Fruit fly (Drosophila melanogaster) whole organism, embryonic: ENCODE results near the gene Jhbp3.

Experiments
- Awh ChIP-seq: fragments of 200-800 bp; sonication (Bioruptor generic); IDR thresholded peaks from 2 replicates; pipeline ENCODE4, ENCODE4 v1.3.6; 2022; ENCODE audit warnings: missing biosample characterization, missing genetic modification characterization
- CG10321 ChIP-seq: fragments of 200-800 bp; sonication (Bioruptor generic); IDR thresholded peaks from 2 replicates; pipeline ENCODE4 v1.3.6; 2022; ENCODE audit warnings: missing biosample characterization, missing genetic modification characterization
- CG11504 ChIP-seq: fragments of 200-800 bp; sonication (Bioruptor generic); optimal IDR thresholded peaks from 3 replicates; lab custom pipeline; 2019; ENCODE audit warnings: missing biosample characterization, mild to moderate bottlenecking, missing genetic modification characterization, moderate library complexity
- CG12769 ChIP-seq: fragments of 200-800 bp; sonication (Bioruptor generic); optimal IDR thresholded peaks from 2 replicates; lab custom pipeline; 2019; ENCODE audit warnings: missing biosample characterization, mild to moderate bottlenecking, missing genetic modification characterization, moderate library complexity
- CG13894 ChIP-seq: fragments of 200-800 bp; sonication (Bioruptor generic); optimal IDR thresholded peaks from 3 replicates; lab custom pipeline; 2018; ENCODE audit warnings: missing biosample characterization, mild to moderate bottlenecking, missing genetic modification characterization, moderate library complexity
- CG14667 ChIP-seq: fragments of 200-800 bp; sonication (Bioruptor generic); IDR thresholded peaks from 2 replicates; pipeline ENCODE4 v1.3.6; 2022; ENCODE audit warnings: missing biosample characterization, missing genetic modification characterization
- CG1832 ChIP-seq: fragments of 200-800 bp; sonication (Bioruptor generic); optimal IDR thresholded peaks from 2 replicates; lab custom pipeline; 2017; ENCODE audit warnings: missing biosample characterization, mild to moderate bottlenecking, missing genetic modification characterization, inconsistent platforms
- CG2202 ChIP-seq: fragments of 200-800 bp; sonication (Bioruptor generic); optimal IDR thresholded peaks from 2 replicates; lab custom pipeline; 2018; ENCODE audit warnings: missing biosample characterization, mild to moderate bottlenecking, missing genetic modification characterization
- CG32532 ChIP-seq: fragments of 200-800 bp; sonication (Bioruptor generic); IDR thresholded peaks from 2 replicates; pipeline ENCODE4 v1.3.6; 2022; ENCODE audit warnings: missing biosample characterization, missing genetic modification characterization
- CG4707 ChIP-seq: fragments of 200-800 bp; sonication (Bioruptor generic); optimal IDR thresholded peaks from 2 replicates; lab custom pipeline; 2018; ENCODE audit warnings: missing biosample characterization, mild to moderate bottlenecking, missing genetic modification characterization, moderate library complexity
- Chrac-16 ChIP-seq: fragments of 200-800 bp; sonication (Bioruptor generic); optimal IDR thresholded peaks from 3 replicates; lab custom pipeline; 2016; ENCODE audit warnings: missing biosample characterization, missing genetic modification characterization
- Deaf1 ChIP-seq: fragments of 200-800 bp; optimal IDR thresholded peaks from 3 replicates; lab custom pipeline; 2019; ENCODE audit warnings: missing biosample characterization, mild to moderate bottlenecking, missing genetic modification characterization, moderate library complexity
- Dp ChIP-seq: fragments of 200-800 bp; sonication (Bioruptor generic); optimal IDR thresholded peaks from 2 replicates; lab custom pipeline; 2018; ENCODE audit warnings: missing biosample characterization, mild to moderate bottlenecking, missing genetic modification characterization, moderate library complexity
- Hey ChIP-seq: fragments of 200-800 bp; sonication (Bioruptor generic); optimal IDR thresholded peaks from 3 replicates; lab custom pipeline; 2018; ENCODE audit warnings: missing biosample characterization, mild to moderate bottlenecking, missing genetic modification characterization
- Med ChIP-seq: fragments of 200-800 bp; sonication (Bioruptor generic); peaks from one replicate; lab custom pipeline; 2016; ENCODE audit warnings: missing biosample characterization, missing genetic modification characterization, mild to moderate bottlenecking, inconsistent platforms, moderate library complexity
- Optix ChIP-seq: fragments of 200-800 bp; sonication (Bioruptor generic); IDR thresholded peaks from 3 replicates; pipeline ENCODE4 v1.3.6; 2022; ENCODE audit warnings: missing biosample characterization, missing genetic modification characterization
- Trl ChIP-seq, 3 experiments: fragments of >200 bp in 2 of 3; fragments of 200-800 bp in 1 of 3; sonication (Bioruptor generic) in 1 of 3; optimal IDR thresholded peaks; 2 replicates in 1 of 3; 3 replicates in 2 of 3; lab custom pipeline; 2016 to 2017; ENCODE audit warnings: missing biosample characterization in 1 of 3, missing genetic modification characterization in 1 of 3
- ab ChIP-seq: fragments of 200-800 bp; sonication (Bioruptor generic); optimal IDR thresholded peaks from 2 replicates; lab custom pipeline; 2016; ENCODE audit warnings: missing biosample characterization, missing genetic modification characterization
- ac ChIP-seq: fragments of 200-800 bp; sonication (Bioruptor generic); optimal IDR thresholded peaks from 3 replicates; lab custom pipeline; 2017; ENCODE audit warnings: missing biosample characterization, mild to moderate bottlenecking, missing genetic modification characterization
- br ChIP-seq: fragments of >200 bp; optimal IDR thresholded peaks from 2 replicates; lab custom pipeline; 2017
- cg ChIP-seq: fragments of 200-800 bp; sonication (Bioruptor generic); optimal IDR thresholded peaks from 3 replicates; lab custom pipeline; 2019; ENCODE audit warnings: missing biosample characterization, mild to moderate bottlenecking, missing genetic modification characterization, moderate library complexity
- crol ChIP-seq: fragments of 200-800 bp; sonication (Bioruptor generic); IDR thresholded peaks from 2 replicates; pipeline ENCODE4 v1.3.6; 2022; ENCODE audit warnings: missing biosample characterization, missing genetic modification characterization
- cwo ChIP-seq: fragments of 200-800 bp; sonication (Bioruptor generic); optimal IDR thresholded peaks from 3 replicates; lab custom pipeline; 2017; ENCODE audit warnings: missing biosample characterization, missing genetic modification characterization, mild to moderate bottlenecking, moderate library complexity, missing genetic modification reagents
- ems ChIP-seq: fragments of 200-800 bp; sonication (Bioruptor generic); optimal IDR thresholded peaks from 3 replicates; lab custom pipeline; 2016; ENCODE audit warnings: missing biosample characterization, missing genetic modification characterization
- en ChIP-seq: fragments of 200-800 bp; sonication (Bioruptor generic); optimal IDR thresholded peaks from 2 replicates; lab custom pipeline; 2016; ENCODE audit warnings: missing biosample characterization, missing genetic modification characterization
- h ChIP-seq: fragments of >200 bp; optimal IDR thresholded peaks from 2 replicates; lab custom pipeline; 2017
- hbn ChIP-seq: fragments of 200-800 bp; sonication (Bioruptor generic); IDR thresholded peaks from 2 replicates; pipeline ENCODE4 v1.3.6; 2022; ENCODE audit warnings: missing biosample characterization, missing genetic modification characterization; ENCODE audit not compliant: partially characterized antibody
- inv ChIP-seq: fragments of 200-800 bp; sonication (Bioruptor generic); IDR thresholded peaks from 2 replicates; pipeline ENCODE4 v1.3.6; 2022; ENCODE audit warnings: missing biosample characterization, missing genetic modification characterization; ENCODE audit not compliant: partially characterized antibody
- lola ChIP-seq, 3 experiments: fragments of >200 bp in 2 of 3; fragments of 200-800 bp in 1 of 3; sonication (Bioruptor generic) in 1 of 3; optimal IDR thresholded peaks; 2 replicates each; lab custom pipeline; 2017 to 2019; ENCODE audit warnings: missing biosample characterization in 3 of 3, missing genetic modification characterization in 3 of 3, mild to moderate bottlenecking in 1 of 3, moderate library complexity in 1 of 3
- oc ChIP-seq: fragments of 200-800 bp; sonication (Bioruptor generic); optimal IDR thresholded peaks from 2 replicates; lab custom pipeline; 2018; ENCODE audit warnings: missing biosample characterization, mild to moderate bottlenecking, missing genetic modification characterization, moderate library complexity
- pb ChIP-seq: fragments of 200-800 bp; sonication (Bioruptor generic); optimal IDR thresholded peaks from 3 replicates; lab custom pipeline; 2016; ENCODE audit warnings: missing biosample characterization, missing genetic modification characterization
- phol ChIP-seq: fragments of 200-800 bp; sonication (Bioruptor generic); optimal IDR thresholded peaks from 3 replicates; lab custom pipeline; 2018; ENCODE audit warnings: missing biosample characterization, mild to moderate bottlenecking, missing genetic modification characterization, moderate library complexity
- pros ChIP-seq: fragments of 200-800 bp; sonication (Bioruptor generic); optimal IDR thresholded peaks from 3 replicates; lab custom pipeline; 2019; ENCODE audit warnings: missing biosample characterization, mild to moderate bottlenecking, missing genetic modification characterization, moderate library complexity
- sc ChIP-seq, 3 experiments: fragments of >200 bp in 2 of 3; fragments of 200-800 bp in 1 of 3; sonication (Bioruptor generic) in 1 of 3; optimal IDR thresholded peaks; 2 replicates in 2 of 3; 3 replicates in 1 of 3; lab custom pipeline; 2017; ENCODE audit warnings: mild to moderate bottlenecking in 1 of 3, missing biosample characterization in 1 of 3, missing genetic modification characterization in 1 of 3, missing genetic modification reagents in 1 of 3
- sd ChIP-seq: fragments of 200-800 bp; sonication (Bioruptor generic); optimal IDR thresholded peaks from 3 replicates; lab custom pipeline; 2018; ENCODE audit warnings: missing biosample characterization, mild to moderate bottlenecking, missing genetic modification characterization, moderate library complexity
- sima ChIP-seq: fragments of 200-800 bp; sonication (Bioruptor generic); optimal IDR thresholded peaks from 2 replicates; lab custom pipeline; 2016; ENCODE audit warnings: missing biosample characterization, missing genetic modification characterization
- sr ChIP-seq: fragments of 200-800 bp; sonication (Bioruptor generic); IDR thresholded peaks from 3 replicates; pipeline ENCODE4 v1.3.6; 2022; ENCODE audit warnings: missing biosample characterization, missing genetic modification characterization
- tap ChIP-seq: fragments of 200-800 bp; optimal IDR thresholded peaks from 3 replicates; lab custom pipeline; 2019; ENCODE audit warnings: missing biosample characterization, mild to moderate bottlenecking, missing genetic modification characterization, moderate library complexity
- vnd ChIP-seq: fragments of 200-800 bp; sonication (Bioruptor generic); IDR thresholded peaks from 3 replicates; pipeline ENCODE4 v1.3.6; 2022; ENCODE audit warnings: missing biosample characterization, missing genetic modification characterization; ENCODE audit not compliant: partially characterized antibody
- vvl ChIP-seq: fragments of 200-800 bp; sonication (Bioruptor generic); IDR thresholded peaks from 2 replicates; pipeline ENCODE4 v1.3.6; 2022; ENCODE audit warnings: missing biosample characterization, missing genetic modification characterization

Gene Jhbp3

dm6 chr3R:4955152-4955551 is at the start of gene Jhbp3:
TSS of gene Jhbp3 (minus strand) at chr3R:4955252.
- TF ChIP-seq pros (peak; percentile 25), Deaf1 (peak; percentile 19), crol (GFP tag; lab: Robert Waterston, UW) (0 out of 2 replicates have a peak, but pooled peaks have one; percentile 7), Trl (optimal IDR thresholded peaks at IDR 0.05; lab: Kevin White, UChicago) (peak in 1 of 2 experiments; percentile 27), Trl (GFP tag; optimal IDR thresholded peaks at IDR 0.05; lab: Kevin White, UChicago) (no peak), CG1832 (peak; percentile 76), CG32532 (GFP tag; lab: Robert Waterston, UW) (no peak), Dp (no peak)
- TF ChIP-seq, all 482 proteins: peak for 5

- TF ChIP-seq CG14667 (GFP tag; lab: Robert Waterston, UW) (no peak), tap (tag; lab: Kevin White, UChicago) (no peak), sr (GFP tag; lab: Robert Waterston, UW) (no peak), lola (GFP tag; optimal IDR thresholded peaks at IDR 0.05; lab: Kevin White, UChicago) (no peak), pb (no peak), ems (GFP tag; lab: Kevin White, UChicago) (no peak), Optix (GFP tag; lab: Robert Waterston, UW) (no peak), sima (GFP tag; lab: Kevin White, UChicago) (no peak), CG2202 (tag; lab: Kevin White, UChicago) (no peak), br (lab: Kevin White, UChicago) (no peak), en (no peak), vnd (GFP tag; lab: Robert Waterston, UW) (no peak), cg (no peak), sc (optimal IDR thresholded peaks at IDR 0.05; lab: Kevin White, UChicago) (no peak), sc (GFP tag; optimal IDR thresholded peaks at IDR 0.05; lab: Kevin White, UChicago) (no peak), phol (no peak), CG10321 (GFP tag; lab: Robert Waterston, UW) (no peak), ac (no peak)
- TF ChIP-seq, all 482 proteins: peak for 0
These were observed 45.6 kb upstream of the Jhbp3 start for dm6 chr3R:5000663-5001062.

DNA sequence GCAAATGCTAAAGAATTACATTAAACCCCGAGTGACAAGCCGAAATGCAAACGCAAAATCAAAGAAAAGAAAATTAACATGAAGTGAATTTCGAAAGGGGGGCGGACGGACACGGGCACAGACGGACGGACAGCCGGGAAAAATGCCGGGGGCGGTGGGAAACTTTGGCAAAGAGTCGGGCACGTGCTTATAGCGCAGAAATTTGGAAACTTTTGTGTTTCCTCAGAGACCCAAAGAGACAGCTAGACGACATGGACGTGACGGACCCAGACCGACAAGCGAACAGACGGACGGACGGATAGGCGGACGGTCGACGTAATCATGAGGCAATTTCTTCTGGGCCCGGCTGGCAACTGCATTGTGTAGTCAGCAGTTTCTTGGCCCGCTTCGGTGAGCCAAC is 43.7 kb upstream of the Jhbp3 start:
- TF ChIP-seq cwo (GFP tag; lab: Kevin White, UChicago) (peak; percentile 57), ab (no peak), CG13894 (tag; lab: Kevin White, UChicago) (peak; percentile 53), Med (peak; percentile 25), CG12769 (tag; lab: Kevin White, UChicago) (peak; percentile 68), Chrac-16 (GFP tag; lab: Kevin White, UChicago) (no peak), vvl (0 out of 2 replicates have a peak, but pooled peaks have one; percentile 20), inv (GFP tag; lab: Robert Waterston, UW) (no peak), sr (GFP tag; lab: Robert Waterston, UW) (peak; percentile 76), oc (peak; percentile 9), sd (tag; lab: Kevin White, UChicago) (peak; percentile 62), CG4707 (no peak), Awh (GFP tag; lab: Robert Waterston, UW) (peak; percentile 34; the same call in 1 of the 2 replicates), Hey (peak; percentile 10), hbn (GFP tag; lab: Robert Waterston, UW) (no peak), crol (GFP tag; lab: Robert Waterston, UW) (peak; percentile 61), CG11504 (tag; lab: Kevin White, UChicago) (no peak), h (lab: Kevin White, UChicago) (no peak)
